Worm (Caenorhabditis elegans) whole organism, L4 larva: ENCODE measurements around the gene cec-4.
"Not testable (repeated sequence)": the region's sequence is repeated elsewhere in the genome, so short reads cannot be mapped to it uniquely, and the experiment has no call there.

Source experiments
- D1046.2 ChIP-seq: fragments of 200-800 bp; sonication (Bioruptor generic); IDR thresholded peaks from 2 replicates; pipeline ENCODE4 v1.3.6; 2022; ENCODE audit warnings: missing genetic modification characterization, missing compliant biosample characterization
- F10B5.3 ChIP-seq: sonication (generic microtip); optimal IDR thresholded peaks from 2 replicates; lab custom pipeline; 2016; ENCODE audit warnings: mild to moderate bottlenecking, missing genetic modification characterization, missing compliant biosample characterization
- F26F4.8 ChIP-seq: fragments of 200-800 bp; sonication (Bioruptor generic); conservative IDR thresholded peaks from 2 replicates; pipeline ENCODE4 v1.3.6; 2022; ENCODE audit warnings: missing genetic modification characterization, missing compliant biosample characterization
- F44E2.7 ChIP-seq: fragments of 200-800 bp; sonication (Bioruptor generic); IDR thresholded peaks from 2 replicates; pipeline ENCODE4 v2.1.2; 2022; ENCODE audit warnings: missing genetic modification characterization, missing compliant biosample characterization
- R02D3.7 ChIP-seq: fragments of 150-350 bp; sonication (generic microtip); optimal IDR thresholded peaks from 3 replicates; lab custom pipeline; 2014; ENCODE audit warnings: missing biosample characterization, missing genetic modification characterization
- T26A8.4 ChIP-seq: fragments of 200-800 bp; sonication (Bioruptor generic); IDR thresholded peaks from 2 replicates; pipeline ENCODE4 v1.3.6; 2022; ENCODE audit warnings: missing genetic modification characterization, missing compliant biosample characterization
- Y105C5A.15 ChIP-seq: fragments of 200-800 bp; sonication (Bioruptor generic); IDR thresholded peaks from 2 replicates; pipeline ENCODE4 v1.3.6; 2022; ENCODE audit warnings: missing genetic modification characterization, missing compliant biosample characterization
- Y48G9A.11 ChIP-seq: fragments of 200-800 bp; sonication (Bioruptor generic); IDR thresholded peaks from 2 replicates; pipeline ENCODE4 v1.3.6; 2022; ENCODE audit warnings: missing genetic modification reagents, missing genetic modification characterization, missing compliant biosample characterization
- aha-1 ChIP-seq: fragments of 150-350 bp; peaks from one replicate; lab custom pipeline; 2014; ENCODE audit warnings: missing biosample characterization, missing genetic modification characterization
- attf-4 ChIP-seq: sonication (generic microtip); optimal IDR thresholded peaks from 3 replicates; lab custom pipeline; 2017; ENCODE audit warnings: missing biosample characterization, missing genetic modification characterization
- ceh-20 ChIP-seq: fragments of 200-800 bp; sonication (Bioruptor generic); IDR thresholded peaks from 2 replicates; pipeline ENCODE4 v1.3.6; 2022; ENCODE audit warnings: missing genetic modification reagents, missing genetic modification characterization, missing compliant biosample characterization
- ceh-44 ChIP-seq: fragments of 200-800 bp; sonication (Bioruptor generic); IDR thresholded peaks from 2 replicates; pipeline ENCODE4 v1.3.6; 2022; ENCODE audit warnings: missing genetic modification reagents, missing genetic modification characterization, missing compliant biosample characterization
- ceh-82 ChIP-seq: sonication (generic microtip); optimal IDR thresholded peaks from 2 replicates; lab custom pipeline; 2017; ENCODE audit warnings: missing biosample characterization, missing genetic modification characterization
- cey-2 ChIP-seq: sonication (generic microtip); optimal IDR thresholded peaks from 3 replicates; lab custom pipeline; 2017; ENCODE audit warnings: missing genetic modification characterization, mild to moderate bottlenecking, missing compliant biosample characterization, antibody characterized with exemption, borderline replicate concordance; ENCODE audit not compliant: insufficient read depth
- daf-16 ChIP-seq, 3 experiments: sonication (generic microtip); optimal IDR thresholded peaks; 2 replicates each; lab custom pipeline; 2016 to 2017; ENCODE audit warnings: missing genetic modification characterization in 3 of 3, missing genetic modification reagents in 3 of 3, mild to moderate bottlenecking in 2 of 3, missing compliant biosample characterization in 2 of 3, missing biosample characterization in 1 of 3, moderate library complexity in 1 of 3
- dmd-6 ChIP-seq: fragments of 200-800 bp; sonication (Bioruptor generic); IDR thresholded peaks from 2 replicates; pipeline ENCODE4 v1.3.6; 2022; ENCODE audit warnings: missing genetic modification reagents, missing genetic modification characterization, missing compliant biosample characterization
- dmd-8 ChIP-seq: fragments of 200-800 bp; sonication (Bioruptor generic); IDR thresholded peaks from 2 replicates; pipeline ENCODE4 v1.3.6; 2022; ENCODE audit warnings: missing genetic modification characterization, missing compliant biosample characterization
- dmd-9 ChIP-seq: fragments of 200-800 bp; sonication (Bioruptor generic); IDR thresholded peaks from 2 replicates; pipeline ENCODE4 v1.3.6; 2022; ENCODE audit warnings: missing genetic modification reagents, missing genetic modification characterization, missing compliant biosample characterization
- duxl-1 ChIP-seq: sonication (generic microtip); optimal IDR thresholded peaks from 2 replicates; lab custom pipeline; 2016; ENCODE audit warnings: mild to moderate bottlenecking, missing genetic modification characterization, moderate library complexity, missing compliant biosample characterization; ENCODE audit not compliant: poor library complexity
- dve-1 ChIP-seq: sonication (generic microtip); optimal IDR thresholded peaks from 2 replicates; lab custom pipeline; 2017; ENCODE audit warnings: antibody characterized with exemption, mild to moderate bottlenecking, missing genetic modification characterization, missing compliant biosample characterization; ENCODE audit not compliant: insufficient read depth
- egl-43 ChIP-seq: fragments of 200-800 bp; sonication (Bioruptor generic); IDR thresholded peaks from 2 replicates; pipeline ENCODE4 v1.3.6; 2022; ENCODE audit warnings: missing genetic modification reagents, missing genetic modification characterization, missing compliant biosample characterization
- fkh-10 ChIP-seq: fragments of 150-350 bp; optimal IDR thresholded peaks from 2 replicates; lab custom pipeline; 2014; ENCODE audit warnings: missing biosample characterization, missing genetic modification reagents, missing genetic modification characterization
- fos-1 ChIP-seq: fragments of 150-350 bp; optimal IDR thresholded peaks from 2 replicates; lab custom pipeline; 2014; ENCODE audit warnings: missing biosample characterization, missing genetic modification characterization
- gei-8 ChIP-seq: fragments of 200-800 bp; sonication (Bioruptor generic); optimal IDR thresholded peaks from 2 replicates; lab custom pipeline; 2018; ENCODE audit warnings: mild to moderate bottlenecking, missing genetic modification characterization, missing compliant biosample characterization
- hif-1 ChIP-seq, 2 experiments: sonication (generic microtip); optimal IDR thresholded peaks; 2 replicates each; lab custom pipeline; 2016 to 2017; ENCODE audit warnings: missing compliant biosample characterization in 2 of 2, missing genetic modification characterization in 2 of 2, missing genetic modification reagents in 2 of 2, missing genotype in 2 of 2, mild to moderate bottlenecking in 1 of 2
- hlh-30 ChIP-seq: sonication (generic microtip); optimal IDR thresholded peaks from 2 replicates; lab custom pipeline; 2017; ENCODE audit warnings: antibody characterized with exemption, mild to moderate bottlenecking, missing genetic modification characterization, missing compliant biosample characterization; ENCODE audit not compliant: insufficient read depth
- lin-13 ChIP-seq: fragments of 150-350 bp; optimal IDR thresholded peaks from 2 replicates; lab custom pipeline; 2014; ENCODE audit warnings: missing biosample characterization, missing genetic modification reagents, missing genetic modification characterization
- lin-15B ChIP-seq: fragments of 150-350 bp; sonication (generic microtip); optimal IDR thresholded peaks from 3 replicates; lab custom pipeline; 2014; ENCODE audit warnings: missing biosample characterization, missing genetic modification characterization
- lir-3 ChIP-seq: sonication (generic microtip); optimal IDR thresholded peaks from 2 replicates; lab custom pipeline; 2016; ENCODE audit warnings: mild to moderate bottlenecking, missing genetic modification characterization, missing compliant biosample characterization
- lsy-2 ChIP-seq, 2 experiments: fragments of 150-350 bp in 1 of 2; sonication (generic microtip) in 1 of 2; optimal IDR thresholded peaks; 2 replicates each; lab custom pipeline; 2014 to 2017; ENCODE audit warnings: missing biosample characterization in 2 of 2, missing genetic modification characterization in 2 of 2
- mdl-1 ChIP-seq, 2 experiments: fragments of 150-350 bp in 1 of 2; sonication (generic microtip) in 1 of 2; optimal IDR thresholded peaks; 2 replicates each; lab custom pipeline; 2014 to 2017; ENCODE audit warnings: missing biosample characterization in 2 of 2, missing genetic modification characterization in 2 of 2
- mep-1 ChIP-seq: fragments of 150-350 bp; sonication (generic microtip); optimal IDR thresholded peaks from 3 replicates; lab custom pipeline; 2014; ENCODE audit warnings: missing biosample characterization, missing genetic modification characterization
- mxl-2 ChIP-seq: fragments of 200-800 bp; sonication (Bioruptor generic); conservative IDR thresholded peaks from 2 replicates; pipeline ENCODE4 v1.3.6; 2022; ENCODE audit warnings: missing genetic modification reagents, missing genetic modification characterization, missing compliant biosample characterization
- nhr-237 ChIP-seq: sonication (generic microtip); optimal IDR thresholded peaks from 2 replicates; lab custom pipeline; 2017; ENCODE audit warnings: missing biosample characterization, missing genetic modification characterization
- nhr-41 ChIP-seq: fragments of 200-800 bp; sonication (Bioruptor generic); IDR thresholded peaks from 2 replicates; pipeline ENCODE4 v1.3.6; 2022; ENCODE audit warnings: missing genetic modification reagents, missing genetic modification characterization, missing compliant biosample characterization
- pqm-1 ChIP-seq: sonication (generic microtip); optimal IDR thresholded peaks from 2 replicates; lab custom pipeline; 2017; ENCODE audit warnings: missing biosample characterization, missing genetic modification characterization
- skn-1 ChIP-seq: fragments of 150-350 bp; optimal IDR thresholded peaks from 2 replicates; lab custom pipeline; 2014; ENCODE audit warnings: missing biosample characterization, missing genetic modification characterization
- snpc-1.2 ChIP-seq: fragments of 200-800 bp; sonication (Bioruptor generic); IDR thresholded peaks from 2 replicates; pipeline ENCODE4 v1.3.6; 2022; ENCODE audit warnings: missing genetic modification reagents, missing genetic modification characterization, missing compliant biosample characterization
- snpc-4 ChIP-seq: fragments of 150-350 bp; optimal IDR thresholded peaks from 2 replicates; lab custom pipeline; 2014; ENCODE audit warnings: missing biosample characterization, missing genetic modification characterization
- tag-97 ChIP-seq: fragments of 200-800 bp; sonication (Bioruptor generic); IDR thresholded peaks from 2 replicates; pipeline ENCODE4 v1.3.6; 2022; ENCODE audit warnings: missing genetic modification characterization, missing compliant biosample characterization
- unc-62 ChIP-seq, 3 experiments: fragments of 150-350 bp in 1 of 3; sonication (generic microtip); optimal IDR thresholded peaks in 2 of 3; peaks in 1 of 3; 1 replicate in 1 of 3; 2 replicates in 2 of 3; lab custom pipeline; 2014 to 2017; ENCODE audit warnings: missing biosample characterization in 3 of 3, missing genetic modification characterization in 3 of 3, missing genetic modification reagents in 3 of 3, missing genotype in 1 of 3
- zfp-2 ChIP-seq: sonication (generic microtip); optimal IDR thresholded peaks from 2 replicates; lab custom pipeline; 2016; ENCODE audit warnings: mild to moderate bottlenecking, missing genetic modification characterization, missing compliant biosample characterization
- zfp-3 ChIP-seq: fragments of 200-800 bp; sonication (Bioruptor generic); conservative IDR thresholded peaks from 2 replicates; pipeline ENCODE4 v1.3.6; 2022; ENCODE audit warnings: missing genetic modification reagents, missing genetic modification characterization, missing compliant biosample characterization
- zip-2 ChIP-seq: fragments of 150-350 bp; optimal IDR thresholded peaks from 2 replicates; lab custom pipeline; 2014; ENCODE audit warnings: missing biosample characterization, missing genetic modification characterization
- ztf-11 ChIP-seq: fragments of 150-350 bp; optimal IDR thresholded peaks from 2 replicates; lab custom pipeline; 2014; ENCODE audit warnings: missing biosample characterization, missing genetic modification characterization

The cec-4 gene

ce11 chrIV:7561614-7562142 is 13.8 kb upstream of the cec-4 start, which contains the start of gene ima-3 (continued):
- no peak for TF ChIP-seq unc-62 (GFP tag; optimal IDR thresholded peaks at IDR 0.05 in 1 of 2; lab: Kevin White, UChicago)
- TF ChIP-seq unc-62 (tag; optimal IDR thresholded peaks at IDR 0.05; lab: Kevin White, UChicago) = no peak
- peak in 1 of 2 experiments; percentile 62 for TF ChIP-seq lsy-2 (tag; optimal IDR thresholded peaks at IDR 0.05; lab: Kevin White, UChicago)
- no peak for TF ChIP-seq aha-1 (tag; lab: Kevin White, UChicago)
- no peak for TF ChIP-seq cey-2
- TF ChIP-seq Y105C5A.15 (GFP tag; lab: Robert Waterston, UW) = no peak
- no peak for TF ChIP-seq zip-2 (tag; lab: Kevin White, UChicago)
- no peak for TF ChIP-seq F26F4.8 (GFP tag; lab: Robert Waterston, UW)
- TF ChIP-seq F10B5.3 (tag; lab: Kevin White, UChicago) = no peak
- peak; percentile 36 for TF ChIP-seq pqm-1
- TF ChIP-seq dve-1 (tag; lab: Kevin White, UChicago) = peak; percentile 30
- TF ChIP-seq T26A8.4 (GFP tag; lab: Robert Waterston, UW) = no peak
- no peak for TF ChIP-seq ceh-44 (GFP tag; lab: Robert Waterston, UW)
- TF ChIP-seq dmd-8 = no peak
- no peak for TF ChIP-seq gei-8 (GFP tag; lab: Kevin White, UChicago)
- TF ChIP-seq egl-43 (GFP tag; lab: Robert Waterston, UW) = no peak
- peak; percentile 51 for TF ChIP-seq mep-1
- TF ChIP-seq D1046.2 (GFP tag; lab: Robert Waterston, UW) = no peak
- TF ChIP-seq lin-15B (tag; lab: Kevin White, UChicago) = no peak
- no peak for TF ChIP-seq mxl-2 (GFP tag; lab: Robert Waterston, UW)
- TF ChIP-seq tag-97 = no peak
- TF ChIP-seq ztf-11 = no peak
- peak; percentile 31 for TF ChIP-seq fkh-10
- TF ChIP-seq attf-4 (tag; lab: Kevin White, UChicago) = no peak
- no peak for TF ChIP-seq snpc-1.2 (GFP tag; lab: Robert Waterston, UW)
- TF ChIP-seq duxl-1 (tag; lab: Kevin White, UChicago) = no peak
- TF ChIP-seq hif-1 (tag; optimal IDR thresholded peaks at IDR 0.05; lab: Kevin White, UChicago) = peak in 1 of 2 experiments; percentile 47

ce11 chrIV:7563850-7564249 is 11.7 kb upstream of the cec-4 start, which contains the start of gene F32E10.9:
TSS of gene F32E10.9 (minus strand) at chrIV:7563950.
- not testable (repeated sequence) for TF ChIP-seq zfp-2; snpc-1.2 (GFP tag; lab: Robert Waterston, UW); ceh-44 (GFP tag; lab: Robert Waterston, UW)
- TF ChIP-seq, all 104 proteins: peak for 0; not testable (repeated sequence) for 104

- TF ChIP-seq ceh-20 (GFP tag; lab: Robert Waterston, UW) (no peak), zfp-3 (GFP tag; lab: Robert Waterston, UW) (no peak), unc-62 (GFP tag; optimal IDR thresholded peaks at IDR 0.05 in 1 of 2; lab: Kevin White, UChicago) (peak in 1 of 2 experiments; percentile 97), unc-62 (tag; optimal IDR thresholded peaks at IDR 0.05; lab: Kevin White, UChicago) (no peak), hlh-30 (no peak), daf-16 (GFP tag; optimal IDR thresholded peaks at IDR 0.05; lab: Kevin White, UChicago) (no peak), daf-16 (tag; optimal IDR thresholded peaks at IDR 0.05; lab: Kevin White, UChicago) (no peak), dmd-6 (GFP tag; lab: Robert Waterston, UW) (no peak), skn-1 (no peak)
Observed at ce11 chrIV:7567557-7568010, 7.9 kb upstream of the cec-4 start, which contains the start of gene F32E10.8. TSS of gene F32E10.8 (plus strand) at chrIV:7567607.

- TF ChIP-seq mdl-1 (tag; optimal IDR thresholded peaks at IDR 0.05; lab: Kevin White, UChicago) = no peak
- no peak for TF ChIP-seq F44E2.7 (GFP tag; lab: Robert Waterston, UW)
- no peak for TF ChIP-seq ceh-82 (tag; lab: Kevin White, UChicago)
- no peak for TF ChIP-seq nhr-41
- no peak for TF ChIP-seq lir-3 (tag; lab: Kevin White, UChicago)
- TF ChIP-seq snpc-4 (tag; lab: Kevin White, UChicago) = no peak
- TF ChIP-seq tag-97 = no peak
- no peak for TF ChIP-seq R02D3.7 (tag; lab: Kevin White, UChicago)
- TF ChIP-seq dmd-9 (GFP tag; lab: Robert Waterston, UW) = no peak
- no peak for TF ChIP-seq lin-13 (GFP tag; lab: Kevin White, UChicago)
- no peak for TF ChIP-seq Y48G9A.11 (GFP tag; lab: Robert Waterston, UW)
- no peak for TF ChIP-seq fos-1
- TF ChIP-seq lin-15B (tag; lab: Kevin White, UChicago) = no peak
- TF ChIP-seq ztf-11 = no peak
- TF ChIP-seq nhr-237 (tag; lab: Kevin White, UChicago) = no peak
Observed at ce11 chrIV:7568593-7568992, 6.9 kb upstream of the cec-4 start, which contains the start of gene clec-180. TSS of gene clec-180 (plus strand) at chrIV:7568893.
